Fruit fly (Drosophila melanogaster): ENCODE measurements around the gene CG46525.
A peak's percentile ranks its signal among the peaks of the same experiment; 100 is the strongest.

CG46525 gene

dm6 chr3L:17447881-17448280 is 27.1 kb upstream of the CG46525 start (continued):
- TF ChIP-seq CoRest (tag; optimal IDR thresholded peaks at IDR 0.05): peak; percentile 38
- peak; percentile 17 for TF ChIP-seq CG15269 (tag; optimal IDR thresholded peaks at IDR 0.05)
- TF ChIP-seq C15 (GFP tag; IDR thresholded peaks at IDR 0.05): no peak
- peak; percentile 47; the same call in 1 of the 3 replicates for TF ChIP-seq CG11695 (GFP tag; IDR thresholded peaks at IDR 0.05)
- TF ChIP-seq CG12299 (tag; optimal IDR thresholded peaks at IDR 0.05): no peak
- TF ChIP-seq CG18262 (tag; optimal IDR thresholded peaks at IDR 0.05): peak; percentile 29
- TF ChIP-seq CG16813 (GFP tag; IDR thresholded peaks at IDR 0.05; ENCODE audit: partially characterized antibody): no peak
- no peak for TF ChIP-seq CG7372 (GFP tag; IDR thresholded peaks at IDR 0.05)
- TF ChIP-seq Hmx (GFP tag; optimal IDR thresholded peaks at IDR 0.05): no peak
- TF ChIP-seq hbn (GFP tag; IDR thresholded peaks at IDR 0.05; ENCODE audit: partially characterized antibody): no peak
- no peak for TF ChIP-seq CG1233 (GFP tag; optimal IDR thresholded peaks at IDR 0.05)
- TF ChIP-seq Deaf1 (tag; optimal IDR thresholded peaks at IDR 0.05): no peak
- no peak for TF ChIP-seq CG10431 (GFP tag; optimal IDR thresholded peaks at IDR 0.05)
- no peak for TF ChIP-seq CG34376 (GFP tag; optimal IDR thresholded peaks at IDR 0.05)
- TF ChIP-seq Dref (GFP tag; IDR thresholded peaks at IDR 0.05): no peak
- no peak for TF ChIP-seq sna (GFP tag; IDR thresholded peaks at IDR 0.05; ENCODE audit: partially characterized antibody)
- TF ChIP-seq CG32772 (GFP tag; IDR thresholded peaks at IDR 0.05): 0 out of 2 replicates have a peak, but pooled peaks have one; percentile 27
- no peak for TF ChIP-seq hb (GFP tag; IDR thresholded peaks at IDR 0.05; ENCODE audit: partially characterized antibody)
- TF ChIP-seq Awh (GFP tag; IDR thresholded peaks at IDR 0.05): no peak
- no peak for TF ChIP-seq YL-1 (GFP tag; optimal IDR thresholded peaks at IDR 0.05)
- TF ChIP-seq E2f2 (GFP tag; IDR thresholded peaks at IDR 0.05): no peak
- TF ChIP-seq NfI (GFP tag; optimal IDR thresholded peaks at IDR 0.05): no peak
- peak; percentile 35 for TF ChIP-seq PHDP (tag; optimal IDR thresholded peaks at IDR 0.05)
- no peak for TF ChIP-seq CG31224 (GFP tag; IDR thresholded peaks at IDR 0.05)
- TF ChIP-seq toy (GFP tag; IDR thresholded peaks at IDR 0.05): no peak
- no peak for TF ChIP-seq CG6254 (GFP tag; optimal IDR thresholded peaks at IDR 0.05)
- TF ChIP-seq tna (GFP tag; IDR thresholded peaks at IDR 0.05; ENCODE audit: partially characterized antibody): no peak
- TF ChIP-seq CG7357 (GFP tag; IDR thresholded peaks at IDR 0.05): no peak
- TF ChIP-seq hkb (optimal IDR thresholded peaks at IDR 0.05): no peak
- TF ChIP-seq hkb (GFP tag; IDR thresholded peaks at IDR 0.05): peak; percentile 26; the same call in 1 of the 2 replicates
- peak; percentile 44 for TF ChIP-seq CG13424 (tag; optimal IDR thresholded peaks at IDR 0.05)
- peak; percentile 33; the same call in 1 of the 2 replicates for TF ChIP-seq vvl (GFP tag; IDR thresholded peaks at IDR 0.05)
- peak; percentile 45 for TF ChIP-seq CG3281 (GFP tag; optimal IDR thresholded peaks at IDR 0.05)
- TF ChIP-seq so (GFP tag; IDR thresholded peaks at IDR 0.05): 0 out of 3 replicates have a peak, but pooled peaks have one; percentile 12
- peak; percentile 72 for TF ChIP-seq row (GFP tag; IDR thresholded peaks at IDR 0.05)
- no peak for TF ChIP-seq ro (GFP tag; IDR thresholded peaks at IDR 0.05)
- TF ChIP-seq CG17829 (tag; optimal IDR thresholded peaks at IDR 0.05): peak; percentile 17
- TF ChIP-seq phol (tag; optimal IDR thresholded peaks at IDR 0.05): peak; percentile 17
- no peak for TF ChIP-seq psq (GFP tag; optimal IDR thresholded peaks at IDR 0.05)
- no peak for TF ChIP-seq HmgD (GFP tag; optimal IDR thresholded peaks at IDR 0.05)
- TF ChIP-seq nmo (GFP tag; optimal IDR thresholded peaks at IDR 0.05): peak; percentile 19
- TF ChIP-seq her (GFP tag; optimal IDR thresholded peaks at IDR 0.05): no peak
- TF ChIP-seq CG17385 (GFP tag; optimal IDR thresholded peaks at IDR 0.05): peak; percentile 19
- peak; percentile 58 for TF ChIP-seq CG7839 (tag; optimal IDR thresholded peaks at IDR 0.05)
- TF ChIP-seq tx (GFP tag; optimal IDR thresholded peaks at IDR 0.05): no peak
- peak; percentile 14 for TF ChIP-seq Hr3 (GFP tag; optimal IDR thresholded peaks at IDR 0.05)
- no peak for TF ChIP-seq CG13123 (GFP tag; optimal IDR thresholded peaks at IDR 0.05)
- TF ChIP-seq sqz (GFP tag; optimal IDR thresholded peaks at IDR 0.05): no peak
- no peak for TF ChIP-seq CG9932 (GFP tag; IDR thresholded peaks at IDR 0.05)
- TF ChIP-seq ATbp (GFP tag; optimal IDR thresholded peaks at IDR 0.05): peak; percentile 17
- TF ChIP-seq Lhr (GFP tag; optimal IDR thresholded peaks at IDR 0.05): no peak
